1 fruit fly cellular context compared by ENCODE assay signal in the genomic region with DNA sequence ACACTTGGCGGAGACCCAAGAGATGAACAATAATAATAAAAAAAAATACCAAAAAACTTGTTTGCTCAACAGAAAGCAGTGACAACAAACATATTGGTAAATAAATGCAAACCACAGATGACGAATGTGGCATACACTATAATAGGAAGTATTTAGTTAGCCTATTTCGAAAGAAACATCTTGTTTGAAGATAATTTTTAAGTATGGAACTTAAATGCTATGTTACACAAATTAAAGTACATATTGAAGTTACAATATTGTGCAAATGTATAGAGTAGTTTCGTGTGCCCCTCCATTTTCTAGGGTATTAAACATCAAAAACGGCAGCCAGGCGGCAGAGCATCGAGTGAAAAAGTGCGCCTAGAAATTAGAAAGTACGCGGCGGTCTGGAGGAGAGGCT.
TF ChIP-seq lines count a peak whose summit lies in the region.

No protein-coding gene starts in this region.

TF ChIP-seq in whole organism, embryonic, 481 proteins besides CTCF, POLR2A, EP300 and RAD21 (continued from another document and continues in another):
- TF ChIP-seq Dfd (GFP tag; optimal IDR thresholded peaks at IDR 0.05; lab: Kevin White, UChicago), result no peak
- TF ChIP-seq da (GFP tag; optimal IDR thresholded peaks at IDR 0.05; lab: Kevin White, UChicago), result no peak
- TF ChIP-seq insv (GFP tag; optimal IDR thresholded peaks at IDR 0.05; lab: Kevin White, UChicago), result no peak
- no peak for TF ChIP-seq bowl (GFP tag; IDR thresholded peaks at IDR 0.05; lab: Robert Waterston, UW)
- TF ChIP-seq Oaz (GFP tag; IDR thresholded peaks at IDR 0.05; lab: Robert Waterston, UW), result no peak
- peak; percentile 16 for TF ChIP-seq CG10654 (GFP tag; optimal IDR thresholded peaks at IDR 0.05; lab: Kevin White, UChicago)
- TF ChIP-seq CG14667 (GFP tag; IDR thresholded peaks at IDR 0.05; lab: Robert Waterston, UW), result no peak
- peak; percentile 51 for TF ChIP-seq lab (GFP tag; optimal IDR thresholded peaks at IDR 0.05; lab: Kevin White, UChicago)
- TF ChIP-seq CG4282 (GFP tag; optimal IDR thresholded peaks at IDR 0.05; lab: Kevin White, UChicago), result no peak
- no peak for TF ChIP-seq unc-4 (GFP tag; IDR thresholded peaks at IDR 0.05; lab: Robert Waterston, UW; ENCODE audit: partially characterized antibody)
- TF ChIP-seq CG8388 (GFP tag; optimal IDR thresholded peaks at IDR 0.05; lab: Kevin White, UChicago), result peak; percentile 71
- peak; percentile 15 for TF ChIP-seq trem (tag; optimal IDR thresholded peaks at IDR 0.05; lab: Kevin White, UChicago)
- TF ChIP-seq Dp (GFP tag; optimal IDR thresholded peaks at IDR 0.05; lab: Kevin White, UChicago), result no peak
- TF ChIP-seq Hand (GFP tag; optimal IDR thresholded peaks at IDR 0.05; lab: Kevin White, UChicago), result no peak
- no peak for TF ChIP-seq Trl (optimal IDR thresholded peaks at IDR 0.05; lab: Kevin White, UChicago)
- no peak for TF ChIP-seq Trl (GFP tag; optimal IDR thresholded peaks at IDR 0.05; lab: Kevin White, UChicago)
- no peak for TF ChIP-seq croc (GFP tag; conservative IDR thresholded peaks at IDR 0.05; lab: Robert Waterston, UW)
- peak; percentile 52 for TF ChIP-seq fd64A (GFP tag; optimal IDR thresholded peaks at IDR 0.05; lab: Kevin White, UChicago)
- no peak for TF ChIP-seq chm (GFP tag; IDR thresholded peaks at IDR 0.05; lab: Robert Waterston, UW)
- no peak for TF ChIP-seq CG2199 (GFP tag; IDR thresholded peaks at IDR 0.05; lab: Robert Waterston, UW)
- peak; percentile 25 for TF ChIP-seq wek (GFP tag; optimal IDR thresholded peaks at IDR 0.05; lab: Kevin White, UChicago)
- no peak for TF ChIP-seq CG3847 (GFP tag; IDR thresholded peaks at IDR 0.05; lab: Robert Waterston, UW)
- TF ChIP-seq danr (GFP tag; IDR thresholded peaks at IDR 0.05; lab: Robert Waterston, UW), result no peak
- TF ChIP-seq Usf (GFP tag; optimal IDR thresholded peaks at IDR 0.05; lab: Kevin White, UChicago), result no peak
- no peak for TF ChIP-seq zfh2 (GFP tag; optimal IDR thresholded peaks at IDR 0.05; lab: Kevin White, UChicago)
- peak; percentile 50 for TF ChIP-seq gcm (GFP tag; optimal IDR thresholded peaks at IDR 0.05; lab: Kevin White, UChicago)
- no peak for TF ChIP-seq tup (GFP tag; optimal IDR thresholded peaks at IDR 0.05; lab: Kevin White, UChicago)
- TF ChIP-seq CG10147 (GFP tag; optimal IDR thresholded peaks at IDR 0.05; lab: Kevin White, UChicago), result no peak
- TF ChIP-seq phol (tag; optimal IDR thresholded peaks at IDR 0.05; lab: Kevin White, UChicago), result peak; percentile 66
- TF ChIP-seq chinmo (GFP tag; IDR thresholded peaks at IDR 0.05; lab: Robert Waterston, UW; ENCODE audit: partially characterized antibody), result no peak
- no peak for TF ChIP-seq CG6765 (GFP tag; optimal IDR thresholded peaks at IDR 0.05; lab: Kevin White, UChicago)
- no peak for TF ChIP-seq CG4617 (GFP tag; optimal IDR thresholded peaks at IDR 0.05; lab: Kevin White, UChicago; ENCODE audit: borderline replicate concordance)
- no peak for TF ChIP-seq CG17802 (tag; optimal IDR thresholded peaks at IDR 0.05; lab: Kevin White, UChicago)
- no peak for TF ChIP-seq Dref (GFP tag; IDR thresholded peaks at IDR 0.05; lab: Robert Waterston, UW)
- TF ChIP-seq CG1647 (GFP tag; optimal IDR thresholded peaks at IDR 0.05; lab: Kevin White, UChicago), result no peak
- TF ChIP-seq CG31441 (GFP tag; IDR thresholded peaks at IDR 0.05; lab: Robert Waterston, UW), result peak; percentile 67
- peak; percentile 56 for TF ChIP-seq CG1233 (GFP tag; optimal IDR thresholded peaks at IDR 0.05; lab: Kevin White, UChicago)
- TF ChIP-seq H2.0 (GFP tag; IDR thresholded peaks at IDR 0.05; lab: Robert Waterston, UW), result 0 out of 2 replicates have a peak, but pooled peaks have one; percentile 25
- no peak for TF ChIP-seq so (GFP tag; IDR thresholded peaks at IDR 0.05; lab: Robert Waterston, UW)
- TF ChIP-seq tin (GFP tag; optimal IDR thresholded peaks at IDR 0.05; lab: Kevin White, UChicago), result peak; percentile 16
- no peak for TF ChIP-seq tna (GFP tag; IDR thresholded peaks at IDR 0.05; lab: Robert Waterston, UW; ENCODE audit: partially characterized antibody)
- peak; percentile 60 for TF ChIP-seq CG10979 (tag; optimal IDR thresholded peaks at IDR 0.05; lab: Kevin White, UChicago)
- no peak for TF ChIP-seq Mes4 (GFP tag; optimal IDR thresholded peaks at IDR 0.05; lab: Kevin White, UChicago)
- TF ChIP-seq Hsf (GFP tag; optimal IDR thresholded peaks at IDR 0.05; lab: Kevin White, UChicago), result no peak
- TF ChIP-seq Lpt (GFP tag; optimal IDR thresholded peaks at IDR 0.05; lab: Kevin White, UChicago), result no peak
- no peak for TF ChIP-seq CHES-1-like (GFP tag; optimal IDR thresholded peaks at IDR 0.05; lab: Kevin White, UChicago)
- TF ChIP-seq ac (GFP tag; optimal IDR thresholded peaks at IDR 0.05; lab: Kevin White, UChicago), result no peak
- TF ChIP-seq CG7271 (tag; optimal IDR thresholded peaks at IDR 0.05; lab: Kevin White, UChicago), result no peak
- TF ChIP-seq sisA (GFP tag; IDR thresholded peaks at IDR 0.05; lab: Robert Waterston, UW), result peak; percentile 29; the same call in 1 of the 2 replicates
- TF ChIP-seq exex (tag; optimal IDR thresholded peaks at IDR 0.05; lab: Kevin White, UChicago), result no peak
- no peak for TF ChIP-seq h (optimal IDR thresholded peaks at IDR 0.05; lab: Kevin White, UChicago)
- TF ChIP-seq Sox100B (GFP tag; optimal IDR thresholded peaks at IDR 0.05; lab: Kevin White, UChicago), result peak; percentile 75
- peak; percentile 63; the same call in 2 of the 3 replicates for TF ChIP-seq dysf (GFP tag; IDR thresholded peaks at IDR 0.05; lab: Robert Waterston, UW)
- TF ChIP-seq zen2 (GFP tag; IDR thresholded peaks at IDR 0.05; lab: Robert Waterston, UW; ENCODE audit: partially characterized antibody), result no peak
- TF ChIP-seq ranshi (GFP tag; IDR thresholded peaks at IDR 0.05; lab: Robert Waterston, UW), result no peak
- no peak for TF ChIP-seq Doc3 (GFP tag; IDR thresholded peaks at IDR 0.05; lab: Robert Waterston, UW; ENCODE audit: partially characterized antibody)
- no peak for TF ChIP-seq CG13894 (tag; optimal IDR thresholded peaks at IDR 0.05; lab: Kevin White, UChicago)
- no peak for TF ChIP-seq Ravus (GFP tag; IDR thresholded peaks at IDR 0.05; lab: Robert Waterston, UW)
- no peak for TF ChIP-seq bbx (GFP tag; IDR thresholded peaks at IDR 0.05; lab: Robert Waterston, UW; ENCODE audit: partially characterized antibody)
- TF ChIP-seq fu2 (GFP tag; optimal IDR thresholded peaks at IDR 0.05; lab: Kevin White, UChicago), result no peak
- TF ChIP-seq ap (GFP tag; IDR thresholded peaks at IDR 0.05; lab: Robert Waterston, UW), result no peak
- peak; percentile 51; the same call in 2 of the 3 replicates for TF ChIP-seq row (GFP tag; IDR thresholded peaks at IDR 0.05; lab: Robert Waterston, UW)
- no peak for TF ChIP-seq rib (GFP tag; IDR thresholded peaks at IDR 0.05; lab: Robert Waterston, UW)
- TF ChIP-seq gcm2 (GFP tag; optimal IDR thresholded peaks at IDR 0.05; lab: Kevin White, UChicago), result no peak
- TF ChIP-seq Camta (GFP tag; optimal IDR thresholded peaks at IDR 0.05; lab: Kevin White, UChicago), result peak; percentile 19
- peak; percentile 65 for TF ChIP-seq CG8924 (tag; optimal IDR thresholded peaks at IDR 0.05; lab: Kevin White, UChicago)
- TF ChIP-seq CG6791 (GFP tag; IDR thresholded peaks at IDR 0.05; lab: Robert Waterston, UW; ENCODE audit: partially characterized antibody), result no peak
- TF ChIP-seq hb (GFP tag; IDR thresholded peaks at IDR 0.05; lab: Robert Waterston, UW; ENCODE audit: partially characterized antibody), result no peak
- peak; percentile 41 for TF ChIP-seq ind (GFP tag; optimal IDR thresholded peaks at IDR 0.05; lab: Kevin White, UChicago)
- no peak for TF ChIP-seq CG7963 (GFP tag; IDR thresholded peaks at IDR 0.05; lab: Robert Waterston, UW; ENCODE audit: partially characterized antibody)
- no peak for TF ChIP-seq BEAF-32 (GFP tag; optimal IDR thresholded peaks at IDR 0.05; lab: Kevin White, UChicago)
- TF ChIP-seq nerfin-2 (GFP tag; IDR thresholded peaks at IDR 0.05; lab: Robert Waterston, UW; ENCODE audit: partially characterized antibody), result no peak
- no peak for TF ChIP-seq sc (optimal IDR thresholded peaks at IDR 0.05; lab: Kevin White, UChicago)
- peak; percentile 8 for TF ChIP-seq sc (GFP tag; optimal IDR thresholded peaks at IDR 0.05; lab: Kevin White, UChicago)
- TF ChIP-seq CG30020 (tag; optimal IDR thresholded peaks at IDR 0.05; lab: Kevin White, UChicago), result no peak
- peak; percentile 52 for TF ChIP-seq CG3407 (GFP tag; optimal IDR thresholded peaks at IDR 0.05; lab: Kevin White, UChicago)
- peak; percentile 15 for TF ChIP-seq CG8281 (tag; optimal IDR thresholded peaks at IDR 0.05; lab: Kevin White, UChicago)
- TF ChIP-seq Xrp1 (GFP tag; IDR thresholded peaks at IDR 0.05; lab: Robert Waterston, UW), result peak; percentile 40; the same call in 1 of the 2 replicates
- TF ChIP-seq CG10959 (GFP tag; IDR thresholded peaks at IDR 0.05; lab: Robert Waterston, UW), result no peak
- TF ChIP-seq Gug (GFP tag; IDR thresholded peaks at IDR 0.05; lab: Robert Waterston, UW), result no peak
- TF ChIP-seq eve (GFP tag; optimal IDR thresholded peaks at IDR 0.05; lab: Kevin White, UChicago), result no peak
- no peak for TF ChIP-seq CG18011 (GFP tag; optimal IDR thresholded peaks at IDR 0.05; lab: Kevin White, UChicago)
- TF ChIP-seq CG10565 (GFP tag; optimal IDR thresholded peaks at IDR 0.05; lab: Kevin White, UChicago), result no peak
- peak; percentile 4 for TF ChIP-seq CG18476 (GFP tag; optimal IDR thresholded peaks at IDR 0.05; lab: Kevin White, UChicago)
- no peak for TF ChIP-seq dan (GFP tag; IDR thresholded peaks at IDR 0.05; lab: Robert Waterston, UW)
- no peak for TF ChIP-seq CG1024 (GFP tag; IDR thresholded peaks at IDR 0.05; lab: Robert Waterston, UW)
- TF ChIP-seq pho (GFP tag; optimal IDR thresholded peaks at IDR 0.05; lab: Kevin White, UChicago), result no peak
- TF ChIP-seq CG9817 (tag; optimal IDR thresholded peaks at IDR 0.05; lab: Kevin White, UChicago), result peak; percentile 10
- TF ChIP-seq Mrtf (GFP tag; IDR thresholded peaks at IDR 0.05; lab: Robert Waterston, UW), result no peak
- peak; percentile 43 for TF ChIP-seq CG6254 (GFP tag; optimal IDR thresholded peaks at IDR 0.05; lab: Kevin White, UChicago)
- no peak for TF ChIP-seq CG12104 (GFP tag; optimal IDR thresholded peaks at IDR 0.05; lab: Kevin White, UChicago)
- no peak for TF ChIP-seq hkb (optimal IDR thresholded peaks at IDR 0.05; lab: Kevin White, UChicago)
- 0 out of 2 replicates have a peak, but pooled peaks have one; percentile 55 for TF ChIP-seq hkb (GFP tag; IDR thresholded peaks at IDR 0.05; lab: Robert Waterston, UW)
- TF ChIP-seq ase (GFP tag; IDR thresholded peaks at IDR 0.05; lab: Robert Waterston, UW), result no peak
- no peak for TF ChIP-seq NC2β (GFP tag; optimal IDR thresholded peaks at IDR 0.05; lab: Kevin White, UChicago)
- peak; percentile 54 for TF ChIP-seq CoRest (tag; optimal IDR thresholded peaks at IDR 0.05; lab: Kevin White, UChicago)
- no peak for TF ChIP-seq CG1792 (GFP tag; optimal IDR thresholded peaks at IDR 0.05; lab: Kevin White, UChicago)
- TF ChIP-seq vfl (GFP tag; optimal IDR thresholded peaks at IDR 0.05; lab: Kevin White, UChicago), result no peak
- TF ChIP-seq Dek (tag; optimal IDR thresholded peaks at IDR 0.05; lab: Kevin White, UChicago), result peak; percentile 28
- no peak for TF ChIP-seq Bgb (GFP tag; IDR thresholded peaks at IDR 0.05; lab: Robert Waterston, UW; ENCODE audit: partially characterized antibody)
- TF ChIP-seq CG15011 (GFP tag; optimal IDR thresholded peaks at IDR 0.05; lab: Kevin White, UChicago), result no peak
- TF ChIP-seq Nf-YB (GFP tag; optimal IDR thresholded peaks at IDR 0.05; lab: Kevin White, UChicago), result peak; percentile 30
- TF ChIP-seq CG17328 (GFP tag; IDR thresholded peaks at IDR 0.05; lab: Robert Waterston, UW), result peak; percentile 38; the same call in 1 of the 2 replicates
- TF ChIP-seq mirr (GFP tag; optimal IDR thresholded peaks at IDR 0.05; lab: Kevin White, UChicago), result no peak
- TF ChIP-seq Doc2 (GFP tag; IDR thresholded peaks at IDR 0.05; lab: Robert Waterston, UW), result no peak
- peak; percentile 40 for TF ChIP-seq CG9437 (GFP tag; optimal IDR thresholded peaks at IDR 0.05; lab: Kevin White, UChicago)
- no peak for TF ChIP-seq CG6854 (GFP tag; optimal IDR thresholded peaks at IDR 0.05; lab: Kevin White, UChicago)
- peak; percentile 6 for TF ChIP-seq fd3F (GFP tag; optimal IDR thresholded peaks at IDR 0.05; lab: Kevin White, UChicago)
- TF ChIP-seq CG16779 (GFP tag; IDR thresholded peaks at IDR 0.05; lab: Robert Waterston, UW), result no peak
- TF ChIP-seq CG17361 (GFP tag; IDR thresholded peaks at IDR 0.05; lab: Robert Waterston, UW), result peak; percentile 67; the same call in 2 of the 3 replicates
- TF ChIP-seq HHEX (GFP tag; optimal IDR thresholded peaks at IDR 0.05; lab: Kevin White, UChicago), result peak; percentile 55
- no peak for TF ChIP-seq HLH54F (GFP tag; optimal IDR thresholded peaks at IDR 0.05; lab: Kevin White, UChicago)
- peak; percentile 57 for TF ChIP-seq CG12659 (GFP tag; optimal IDR thresholded peaks at IDR 0.05; lab: Kevin White, UChicago)
- no peak for TF ChIP-seq CG16815 (GFP tag; optimal IDR thresholded peaks at IDR 0.05; lab: Kevin White, UChicago)
- TF ChIP-seq gro (GFP tag; optimal IDR thresholded peaks at IDR 0.05; lab: Kevin White, UChicago), result no peak
- TF ChIP-seq CG11560 (tag; IDR thresholded peaks at IDR 0.05; lab: Robert Waterston, UW), result no peak
- no peak for TF ChIP-seq ham (GFP tag; IDR thresholded peaks at IDR 0.05; lab: Robert Waterston, UW)
- TF ChIP-seq CG3065 (GFP tag; optimal IDR thresholded peaks at IDR 0.05; lab: Kevin White, UChicago), result no peak
- peak; percentile 81 for TF ChIP-seq CG11504 (tag; optimal IDR thresholded peaks at IDR 0.05; lab: Kevin White, UChicago)
- TF ChIP-seq CG32532 (GFP tag; IDR thresholded peaks at IDR 0.05; lab: Robert Waterston, UW), result no peak
- TF ChIP-seq tap (tag; optimal IDR thresholded peaks at IDR 0.05; lab: Kevin White, UChicago), result no peak
- no peak for TF ChIP-seq CG7928 (GFP tag; optimal IDR thresholded peaks at IDR 0.05; lab: Kevin White, UChicago)
- TF ChIP-seq Hr78 (GFP tag; optimal IDR thresholded peaks at IDR 0.05; lab: Kevin White, UChicago), result peak in 1 of 2 experiments; percentile 9
- TF ChIP-seq CG34224 (GFP tag; IDR thresholded peaks at IDR 0.05; lab: Robert Waterston, UW; ENCODE audit: partially characterized antibody), result no peak
- peak; percentile 65 for TF ChIP-seq CG2712 (tag; optimal IDR thresholded peaks at IDR 0.05; lab: Kevin White, UChicago)
- TF ChIP-seq grau (tag; optimal IDR thresholded peaks at IDR 0.05; lab: Kevin White, UChicago), result peak; percentile 57
- TF ChIP-seq CG6272 (GFP tag; IDR thresholded peaks at IDR 0.05; lab: Robert Waterston, UW), result no peak
- peak; percentile 58; the same call in 1 of the 3 replicates for TF ChIP-seq otp (GFP tag; IDR thresholded peaks at IDR 0.05; lab: Robert Waterston, UW)
- TF ChIP-seq CG8478 (optimal IDR thresholded peaks at IDR 0.05; lab: Kevin White, UChicago), result no peak
- no peak for TF ChIP-seq CG7357 (GFP tag; IDR thresholded peaks at IDR 0.05; lab: Robert Waterston, UW)
